Worm (Caenorhabditis elegans): ENCODE data around the gene nlp-67.

Gene nlp-67

DNA sequence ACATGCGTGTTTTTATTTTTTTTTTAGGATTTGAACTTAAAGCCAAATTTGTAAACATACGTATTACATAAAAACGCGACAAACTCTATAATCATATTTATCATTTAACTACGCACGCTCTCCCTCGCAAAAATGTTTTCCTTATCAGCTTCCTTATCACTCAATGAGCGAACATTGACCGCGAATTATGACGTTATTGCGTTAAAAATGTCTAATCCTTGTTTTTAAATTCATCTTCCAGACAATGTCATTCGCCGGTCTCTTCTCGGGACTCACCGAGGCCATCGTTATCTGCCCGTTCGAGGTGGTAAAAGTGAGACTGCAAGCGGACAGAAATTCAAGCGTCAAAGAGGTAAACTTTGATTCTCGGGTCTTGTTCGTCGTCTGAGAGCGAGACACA, 8.4 kb downstream of the nlp-67 start:
- TF ChIP-seq egl-5 (tag; optimal IDR thresholded peaks at IDR 0.05), result no peak
- peak; percentile 13 for TF ChIP-seq ceh-28 (tag; optimal IDR thresholded peaks at IDR 0.05)
- TF ChIP-seq elt-3 (tag; optimal IDR thresholded peaks at IDR 0.05), result peak in 2 of 3 experiments; percentile 69 to 90
- TF ChIP-seq egl-27 (tag; optimal IDR thresholded peaks at IDR 0.05), result no peak
- TF ChIP-seq elt-2 (tag; optimal IDR thresholded peaks at IDR 0.05), result peak; percentile 99
- no peak for TF ChIP-seq nhr-76 (tag; optimal IDR thresholded peaks at IDR 0.05)
- no peak for TF ChIP-seq elt-1 (tag; optimal IDR thresholded peaks at IDR 0.05)
- TF ChIP-seq zag-1 (tag; optimal IDR thresholded peaks at IDR 0.05), result no peak
- no peak for TF ChIP-seq aly-2 (tag; optimal IDR thresholded peaks at IDR 0.05)
- TF ChIP-seq lin-15B (tag; optimal IDR thresholded peaks at IDR 0.05), result no peak
- no peak for TF ChIP-seq nhr-28 (tag; optimal IDR thresholded peaks at IDR 0.05)
- no peak for TF ChIP-seq R02D3.7 (tag; optimal IDR thresholded peaks at IDR 0.05)
- TF ChIP-seq nhr-11 (tag; optimal IDR thresholded peaks at IDR 0.05), result no peak
- TF ChIP-seq pha-4 (tag; optimal IDR thresholded peaks at IDR 0.05), result peak; percentile 74
- no peak for TF ChIP-seq unc-62 (GFP tag; optimal IDR thresholded peaks at IDR 0.05)
- TF ChIP-seq ztf-11 (tag; optimal IDR thresholded peaks at IDR 0.05), result no peak
- TF ChIP-seq eor-1 (tag; optimal IDR thresholded peaks at IDR 0.05), result no peak
- no peak for TF ChIP-seq ZK546.5 (tag; optimal IDR thresholded peaks at IDR 0.05)
- no peak for TF ChIP-seq skn-1 (tag; optimal IDR thresholded peaks at IDR 0.05)
- TF ChIP-seq nfya-1 (tag; optimal IDR thresholded peaks at IDR 0.05; ENCODE audit: insufficient read depth), result no peak
- TF ChIP-seq sea-2 (GFP tag; optimal IDR thresholded peaks at IDR 0.05), result no peak
- TF ChIP-seq daf-12 (tag; optimal IDR thresholded peaks at IDR 0.05), result no peak
- TF ChIP-seq mdl-1 (tag; optimal IDR thresholded peaks at IDR 0.05), result peak; percentile 37
- TF ChIP-seq ztf-4 (tag; optimal IDR thresholded peaks at IDR 0.05), result no peak
- no peak for TF ChIP-seq lsy-12 (tag; optimal IDR thresholded peaks at IDR 0.05)
- peak; percentile 100 for TF ChIP-seq pqm-1 (tag; optimal IDR thresholded peaks at IDR 0.05)
- TF ChIP-seq nhr-23 (tag; optimal IDR thresholded peaks at IDR 0.05), result peak; percentile 43
- no peak for TF ChIP-seq lin-39 (tag; optimal IDR thresholded peaks at IDR 0.05)
- no peak for TF ChIP-seq nhr-77 (tag; optimal IDR thresholded peaks at IDR 0.05)
- TF ChIP-seq nhr-25 (tag; optimal IDR thresholded peaks at IDR 0.05), result no peak
- no peak for TF ChIP-seq unc-39 (tag; optimal IDR thresholded peaks at IDR 0.05)
- peak; percentile 66 for TF ChIP-seq nhr-43 (tag; optimal IDR thresholded peaks at IDR 0.05; ENCODE audit: poor library complexity, severe bottlenecking)
- no peak for TF ChIP-seq ceh-16 (tag; optimal IDR thresholded peaks at IDR 0.05)
- no peak for TF ChIP-seq ceh-9 (tag; optimal IDR thresholded peaks at IDR 0.05)
- peak; percentile 83 for TF ChIP-seq jun-1 (tag; optimal IDR thresholded peaks at IDR 0.05)
- TF ChIP-seq hmg-11 (tag; optimal IDR thresholded peaks at IDR 0.05), result no peak

DNA sequence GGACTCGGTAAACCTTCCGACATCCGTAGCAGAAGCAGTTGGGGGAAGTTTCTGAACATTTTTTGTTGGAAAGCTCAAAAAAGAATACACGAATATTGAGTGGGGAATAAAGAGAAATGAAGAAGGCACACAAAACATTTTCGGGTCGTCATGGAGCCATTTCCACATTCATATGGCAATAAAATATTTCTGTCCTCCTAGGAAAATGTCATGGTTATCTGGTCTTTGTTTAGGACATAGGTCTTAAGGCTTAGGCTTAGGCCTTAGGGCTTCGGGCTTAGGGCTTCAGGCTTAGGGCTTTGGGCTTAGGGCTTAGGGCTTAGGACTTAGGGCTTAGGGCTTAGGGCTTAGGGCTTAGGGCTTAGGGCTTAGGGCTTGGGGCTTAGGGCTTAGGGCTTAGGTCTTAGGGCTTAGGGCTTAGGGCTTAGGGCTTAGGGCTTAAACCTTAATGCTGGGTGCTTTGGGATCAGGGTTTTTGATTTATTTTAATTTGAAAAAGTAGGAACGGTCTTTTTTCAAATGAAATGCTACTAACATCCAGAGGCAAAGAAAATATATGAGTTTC, 15.1 kb downstream of the nlp-67 start, which contains the start of gene R11.3:
Gene R11.3, minus strand, starts transcription at position 51 of the 565 bp plus-strand sequence.
- TF ChIP-seq aly-2 (tag; optimal IDR thresholded peaks at IDR 0.05) (no peak), ceh-82 (tag; optimal IDR thresholded peaks at IDR 0.05) (no peak), pqm-1 (tag; optimal IDR thresholded peaks at IDR 0.05) (no peak), lsy-12 (tag; optimal IDR thresholded peaks at IDR 0.05) (no peak), pha-4 (tag; optimal IDR thresholded peaks at IDR 0.05) (no peak), elt-3 (tag; optimal IDR thresholded peaks at IDR 0.05) (no peak), mml-1 (tag; optimal IDR thresholded peaks at IDR 0.05) (no peak)

DNA sequence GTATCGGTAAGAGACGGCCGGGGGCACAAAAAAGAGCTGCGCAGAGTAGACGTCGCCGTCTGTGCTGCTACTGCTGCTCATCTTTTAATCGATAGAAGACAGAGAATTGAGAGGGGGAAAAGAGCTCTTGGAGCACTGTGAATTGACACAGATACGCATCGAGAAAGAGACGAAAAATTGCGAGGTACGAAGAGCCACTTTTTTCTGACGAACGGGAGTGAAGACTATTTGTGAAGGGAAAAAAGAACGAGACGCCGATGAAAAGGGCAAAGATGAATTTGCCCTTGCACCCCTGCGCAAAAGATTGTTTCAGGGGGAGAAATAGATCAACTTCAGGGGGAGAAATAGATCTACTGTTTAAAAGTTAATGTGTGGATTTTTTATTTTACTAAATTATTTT, 18.1 kb downstream of the nlp-67 start:
- TF ChIP-seq lin-15B (tag; optimal IDR thresholded peaks at IDR 0.05) (peak; percentile 14), hmg-11 (tag; optimal IDR thresholded peaks at IDR 0.05) (peak; percentile 30), zag-1 (tag; optimal IDR thresholded peaks at IDR 0.05) (no peak), nhr-43 (tag; optimal IDR thresholded peaks at IDR 0.05; ENCODE audit: poor library complexity, severe bottlenecking) (no peak), ceh-28 (tag; optimal IDR thresholded peaks at IDR 0.05) (peak; percentile 72), nfya-1 (tag; optimal IDR thresholded peaks at IDR 0.05; ENCODE audit: insufficient read depth) (peak; percentile 49), aly-2 (tag; optimal IDR thresholded peaks at IDR 0.05) (no peak), nhr-77 (tag; optimal IDR thresholded peaks at IDR 0.05) (no peak), fkh-10 (GFP tag; optimal IDR thresholded peaks at IDR 0.05) (peak; percentile 53), mml-1 (tag; optimal IDR thresholded peaks at IDR 0.05) (no peak), nhr-23 (tag; optimal IDR thresholded peaks at IDR 0.05) (no peak), fos-1 (tag; optimal IDR thresholded peaks at IDR 0.05) (no peak), ceh-82 (tag; optimal IDR thresholded peaks at IDR 0.05) (peak; percentile 4), sea-2 (GFP tag; optimal IDR thresholded peaks at IDR 0.05) (no peak), snpc-4 (tag; optimal IDR thresholded peaks at IDR 0.05) (peak; percentile 44), nhr-25 (tag; optimal IDR thresholded peaks at IDR 0.05) (no peak), skn-1 (tag; optimal IDR thresholded peaks at IDR 0.05) (peak; percentile 31), elt-1 (tag; optimal IDR thresholded peaks at IDR 0.05) (no peak), tbx-2 (tag; optimal IDR thresholded peaks at IDR 0.05) (peak; percentile 80), lin-39 (tag; optimal IDR thresholded peaks at IDR 0.05) (peak; percentile 80), egl-5 (tag; optimal IDR thresholded peaks at IDR 0.05) (peak; percentile 38), pha-4 (tag; optimal IDR thresholded peaks at IDR 0.05) (peak; percentile 11), ceh-16 (tag; optimal IDR thresholded peaks at IDR 0.05) (no peak)
